Worm (Caenorhabditis elegans): Measurements from ENCODE around the gene C16A11.10.

The C16A11.10 gene

ce11 chrII:4228112-4228770 lies 2.9 kb upstream of the C16A11.10 start (continued):
- TF ChIP-seq egl-18 (GFP tag; IDR thresholded peaks at IDR 0.05) (no peak), hsf-1 (GFP tag; IDR thresholded peaks at IDR 0.05) (peak; percentile 49; the same call in 1 of the 2 replicates), let-607 (tag; optimal IDR thresholded peaks at IDR 0.05) (no peak), Y95B8A.8 (GFP tag; IDR thresholded peaks at IDR 0.05) (no peak), lin-26 (GFP tag; IDR thresholded peaks at IDR 0.05) (no peak), mxl-1 (tag; optimal IDR thresholded peaks at IDR 0.05) (peak; percentile 5), cebp-2 (GFP tag; IDR thresholded peaks at IDR 0.05) (peak; percentile 91), ceh-40 (GFP tag; IDR thresholded peaks at IDR 0.05) (no peak), Y79H2A.3 (GFP tag; conservative IDR thresholded peaks at IDR 0.05) (no peak), sea-2 (GFP tag; IDR thresholded peaks at IDR 0.05) (no peak), ceh-27 (GFP tag; optimal IDR thresholded peaks at IDR 0.05) (no peak), ccch-3 (GFP tag; optimal IDR thresholded peaks at IDR 0.05) (no peak), Y53F4B.3 (GFP tag; IDR thresholded peaks at IDR 0.05) (no peak), F33H1.4 (GFP tag; IDR thresholded peaks at IDR 0.05) (peak; percentile 49), B0336.3 (GFP tag; IDR thresholded peaks at IDR 0.05) (peak; percentile 77), egl-44 (GFP tag; IDR thresholded peaks at IDR 0.05) (no peak), bed-1 (GFP tag; IDR thresholded peaks at IDR 0.05) (no peak), snpc-1.3 (tag; optimal IDR thresholded peaks at IDR 0.05; ENCODE audit: insufficient read depth) (no peak), nhr-80 (tag; optimal IDR thresholded peaks at IDR 0.05) (no peak), hrde-1 (tag; optimal IDR thresholded peaks at IDR 0.05; ENCODE audit: borderline replicate concordance) (no peak), B0019.2 (GFP tag; conservative IDR thresholded peaks at IDR 0.05) (no peak), nhr-90 (tag; optimal IDR thresholded peaks at IDR 0.05) (no peak), F10E7.11 (tag; optimal IDR thresholded peaks at IDR 0.05) (no peak), efl-1 (GFP tag; optimal IDR thresholded peaks at IDR 0.05) (no peak), unc-130 (GFP tag; optimal IDR thresholded peaks at IDR 0.05) (no peak), mcd-1 (GFP tag; IDR thresholded peaks at IDR 0.05) (peak; percentile 38; the same call in 1 of the 2 replicates), pbrm-1 (GFP tag; IDR thresholded peaks at IDR 0.05) (no peak), madf-3 (GFP tag; IDR thresholded peaks at IDR 0.05) (no peak), cebp-1 (GFP tag; IDR thresholded peaks at IDR 0.05) (no peak), cebp-1 (tag; optimal IDR thresholded peaks at IDR 0.05) (peak; percentile 4), F22D6.2 (tag; optimal IDR thresholded peaks at IDR 0.05) (no peak), madf-10 (tag; optimal IDR thresholded peaks at IDR 0.05) (no peak), lin-35 (GFP tag; optimal IDR thresholded peaks at IDR 0.05) (no peak), T07F8.4 (tag; optimal IDR thresholded peaks at IDR 0.05) (no peak), ceh-100 (GFP tag; IDR thresholded peaks at IDR 0.05) (no peak), dpl-1 (GFP tag; optimal IDR thresholded peaks at IDR 0.05) (no peak), ztf-28 (GFP tag; IDR thresholded peaks at IDR 0.05) (no peak), nhr-120 (GFP tag; IDR thresholded peaks at IDR 0.05) (no peak), Y56A3A.18 (GFP tag; IDR thresholded peaks at IDR 0.05) (no peak)

DNA sequence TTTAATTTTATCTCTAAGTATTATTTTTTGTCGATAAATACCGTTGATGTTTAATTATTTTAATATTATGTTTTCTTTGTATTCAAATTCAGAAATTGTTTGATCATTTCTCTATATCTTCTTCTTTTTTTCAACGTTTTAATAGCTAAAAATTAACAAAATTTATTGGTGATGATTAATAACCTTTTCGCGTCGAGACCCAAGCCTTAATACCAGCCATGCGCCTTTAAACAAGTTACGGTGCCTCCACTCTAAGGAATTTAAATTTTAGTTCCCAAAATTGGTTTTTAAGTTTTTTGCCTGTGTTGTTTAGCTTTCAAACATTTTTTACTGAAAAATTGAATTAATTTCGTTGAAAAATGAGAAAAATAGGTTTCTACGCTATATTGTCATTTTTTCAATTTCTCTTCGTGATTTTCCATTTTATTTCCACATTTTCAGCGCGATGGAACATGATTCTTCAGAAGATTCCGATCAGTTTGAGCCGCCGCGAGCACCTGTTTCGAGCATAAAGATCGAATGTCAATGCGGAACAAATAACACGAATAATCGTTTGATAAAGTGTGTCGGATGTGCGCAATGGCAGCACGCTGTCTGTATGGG lies 2.0 kb upstream of the C16A11.10 start, which contains the start of gene C16A11.3:
TSS of gene C16A11.3 (plus strand) at position 440 of the 603 bp plus-strand sequence.
- TF ChIP-seq lin-26 (GFP tag; IDR thresholded peaks at IDR 0.05) (no peak), unc-62 (GFP tag; optimal IDR thresholded peaks at IDR 0.05) (no peak), T07F8.4 (tag; optimal IDR thresholded peaks at IDR 0.05) (no peak), F49E8.2 (tag; optimal IDR thresholded peaks at IDR 0.05; ENCODE audit: insufficient read depth) (peak; percentile 91), ekl-4 (GFP tag; IDR thresholded peaks at IDR 0.05) (peak; percentile 72), ama-1 (optimal IDR thresholded peaks at IDR 0.05) (no peak), ama-1 (GFP tag; optimal IDR thresholded peaks at IDR 0.05) (peak in 1 of 2 experiments; percentile 86), mes-4 (tag; optimal IDR thresholded peaks at IDR 0.05) (peak; percentile 12), him-1 (tag; optimal IDR thresholded peaks at IDR 0.05) (peak; percentile 34), athp-1 (tag; optimal IDR thresholded peaks at IDR 0.05) (peak; percentile 62), lsl-1 (GFP tag; optimal IDR thresholded peaks at IDR 0.05) (peak; percentile 75), unc-130 (GFP tag; optimal IDR thresholded peaks at IDR 0.05) (peak; percentile 70), F10E7.11 (tag; optimal IDR thresholded peaks at IDR 0.05) (peak; percentile 41), madf-8 (GFP tag; conservative IDR thresholded peaks at IDR 0.05) (peak; percentile 48), Y56A3A.18 (GFP tag; IDR thresholded peaks at IDR 0.05) (peak; percentile 76; the same call in 1 of the 2 replicates)
